Worm (Caenorhabditis elegans) whole organism, early embryonic: Measurements from ENCODE around the gene grl-11.

Experiments
- B0310.2 ChIP-seq: sonication (generic microtip); optimal IDR thresholded peaks from 2 replicates; lab custom pipeline; 2016; ENCODE audit warnings: mild to moderate bottlenecking, missing genetic modification characterization, missing compliant biosample characterization
- F13C5.2 ChIP-seq: sonication (generic microtip); optimal IDR thresholded peaks from 2 replicates; lab custom pipeline; 2017; ENCODE audit warnings: mild to moderate bottlenecking, missing genetic modification characterization, inconsistent platforms, missing compliant biosample characterization
- aly-1 ChIP-seq: sonication (generic microtip); optimal IDR thresholded peaks from 2 replicates; lab custom pipeline; 2016; ENCODE audit warnings: missing genetic modification characterization, missing compliant biosample characterization
- ama-1 ChIP-seq: fragments of 150-350 bp; optimal IDR thresholded peaks from 2 replicates; lab custom pipeline; 2014
- ceh-13 ChIP-seq: fragments of 200-800 bp; sonication (Bioruptor generic); optimal IDR thresholded peaks from 2 replicates; lab custom pipeline; 2018; ENCODE audit warnings: mild to moderate bottlenecking, missing genetic modification characterization, missing compliant biosample characterization
- ceh-36 ChIP-seq: sonication (generic microtip); optimal IDR thresholded peaks from 2 replicates; lab custom pipeline; 2016; ENCODE audit warnings: missing genetic modification characterization, inconsistent platforms, missing compliant biosample characterization
- ets-7 ChIP-seq: sonication (generic microtip); optimal IDR thresholded peaks from 2 replicates; lab custom pipeline; 2016; ENCODE audit warnings: missing genotype, missing genetic modification characterization, missing compliant biosample characterization
- flt-1 ChIP-seq: fragments of 200-800 bp; sonication (Bioruptor generic); IDR thresholded peaks from 2 replicates; pipeline ENCODE4 v1.3.6; 2022; ENCODE audit warnings: missing genetic modification characterization, missing compliant biosample characterization
- hmbx-1 ChIP-seq: sonication (generic microtip); optimal IDR thresholded peaks from 2 replicates; lab custom pipeline; 2016; ENCODE audit warnings: mild to moderate bottlenecking, missing genetic modification characterization, missing compliant biosample characterization
- hmg-4 ChIP-seq: fragments of 200-800 bp; sonication (Bioruptor generic); optimal IDR thresholded peaks from 2 replicates; lab custom pipeline; 2018; ENCODE audit warnings: mild to moderate bottlenecking, missing genetic modification characterization, missing compliant biosample characterization
- hnd-1 ChIP-seq: sonication (generic microtip); optimal IDR thresholded peaks from 2 replicates; lab custom pipeline; 2016; ENCODE audit warnings: missing genetic modification characterization, missing compliant biosample characterization
- pes-1 ChIP-seq: fragments of 200-800 bp; sonication (Bioruptor generic); IDR thresholded peaks from 2 replicates; pipeline ENCODE4 v1.3.6; 2022; ENCODE audit warnings: missing genetic modification reagents, missing genetic modification characterization, missing compliant biosample characterization
- scrt-1 ChIP-seq: fragments of 200-800 bp; sonication (Bioruptor generic); IDR thresholded peaks from 2 replicates; pipeline ENCODE4 v1.3.6; 2022; ENCODE audit warnings: missing genetic modification characterization, missing compliant biosample characterization
- sea-1 ChIP-seq: fragments of 200-800 bp; sonication (Bioruptor generic); conservative IDR thresholded peaks from 2 replicates; pipeline ENCODE4 v1.3.6; 2022; ENCODE audit warnings: missing genetic modification characterization, missing compliant biosample characterization
- tbx-11 ChIP-seq: fragments of 200-800 bp; sonication (Bioruptor generic); IDR thresholded peaks from 2 replicates; pipeline ENCODE4 v1.3.6; 2022; ENCODE audit warnings: missing genetic modification characterization, missing compliant biosample characterization
- tbx-37 ChIP-seq: fragments of 200-800 bp; sonication (Bioruptor generic); conservative IDR thresholded peaks from 2 replicates; pipeline ENCODE4 v1.3.6; 2022; ENCODE audit warnings: missing genetic modification reagents, missing genetic modification characterization, missing compliant biosample characterization
- tra-4 ChIP-seq: sonication (generic microtip); optimal IDR thresholded peaks from 2 replicates; lab custom pipeline; 2017; ENCODE audit warnings: missing genetic modification characterization, missing compliant biosample characterization

grl-11 gene

DNA sequence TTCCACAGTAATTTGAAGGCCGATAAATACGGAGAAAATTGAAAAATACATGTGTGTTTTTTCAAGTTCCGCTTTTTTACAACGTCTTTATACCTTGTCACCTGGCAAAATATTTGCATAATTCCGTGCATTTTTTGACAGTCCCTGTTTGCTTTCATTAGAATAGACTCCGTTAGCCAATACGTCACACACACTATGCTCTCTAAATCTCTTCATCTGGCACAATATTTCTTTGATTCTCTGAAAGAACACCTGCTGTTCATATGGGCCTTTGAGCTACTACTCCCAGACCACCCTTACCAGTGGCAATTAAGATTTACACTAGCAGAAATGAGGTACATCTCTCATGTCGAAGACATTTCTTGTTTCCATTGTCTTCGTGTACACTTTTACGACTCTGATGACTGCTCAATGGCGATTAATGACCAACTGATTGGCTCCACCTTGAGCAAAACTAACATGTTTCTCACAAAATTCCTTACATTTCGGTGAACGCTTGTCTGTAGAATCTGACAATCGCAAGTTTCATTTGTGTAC, at the start of gene grl-11:
Gene grl-11 (minus strand): TSS at position 51 of the 537 bp plus-strand sequence.
- no peak for TF ChIP-seq B0310.2 (tag; lab: Kevin White, UChicago)
- TF ChIP-seq ceh-13 (GFP tag; lab: Kevin White, UChicago), result no peak
- no peak for TF ChIP-seq tbx-11
- no peak for TF ChIP-seq tra-4
- TF ChIP-seq ets-7 (tag; lab: Kevin White, UChicago), result no peak
- TF ChIP-seq ama-1 (lab: Kevin White, UChicago), result no peak
- no peak for TF ChIP-seq hnd-1 (tag; lab: Kevin White, UChicago)
- TF ChIP-seq hmbx-1 (tag; lab: Kevin White, UChicago), result no peak
- TF ChIP-seq sea-1, result no peak
- no peak for TF ChIP-seq scrt-1 (GFP tag; lab: Robert Waterston, UW)
- TF ChIP-seq aly-1, result no peak
- TF ChIP-seq tbx-37 (GFP tag; lab: Robert Waterston, UW), result no peak
- TF ChIP-seq pes-1 (GFP tag; lab: Robert Waterston, UW), result no peak
- no peak for TF ChIP-seq flt-1
- TF ChIP-seq hmg-4 (GFP tag; lab: Kevin White, UChicago), result no peak
- no peak for TF ChIP-seq F13C5.2 (tag; lab: Kevin White, UChicago)

DNA sequence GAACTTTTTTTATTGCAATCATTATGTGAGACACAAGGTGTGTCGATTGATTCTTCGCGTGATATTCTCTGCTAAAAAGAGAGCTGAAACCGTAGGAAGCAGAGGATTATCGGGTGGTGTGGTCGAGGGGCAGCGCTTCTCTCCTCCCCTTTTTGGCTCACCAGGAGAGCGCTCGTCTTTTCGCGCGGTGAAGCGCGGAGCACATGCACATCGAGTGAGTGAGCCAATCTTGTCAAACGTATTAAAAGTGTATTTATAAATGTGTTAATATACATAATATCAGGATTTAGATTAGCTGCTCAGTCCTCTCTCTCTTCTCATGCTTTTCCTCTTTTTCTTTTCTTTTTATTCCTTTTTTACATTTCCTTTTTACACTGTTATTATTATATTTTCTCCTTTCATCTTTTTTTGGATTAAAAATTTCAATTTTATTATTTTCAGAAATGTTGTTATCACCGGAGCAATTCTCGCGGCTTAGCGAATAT, 44.5 kb upstream of the grl-11 start, which contains the start of gene dgk-3:
Gene dgk-3 (plus strand): TSS at position 435 of the 485 bp plus-strand sequence.
- no peak for TF ChIP-seq B0310.2 (tag; lab: Kevin White, UChicago)
- TF ChIP-seq sea-1, result no peak
- no peak for TF ChIP-seq ceh-36 (tag; lab: Kevin White, UChicago)
- TF ChIP-seq ceh-13 (GFP tag; lab: Kevin White, UChicago), result no peak
- TF ChIP-seq hnd-1 (tag; lab: Kevin White, UChicago), result no peak
- no peak for TF ChIP-seq pes-1 (GFP tag; lab: Robert Waterston, UW)
- no peak for TF ChIP-seq tbx-37 (GFP tag; lab: Robert Waterston, UW)
- no peak for TF ChIP-seq tra-4
- TF ChIP-seq ama-1 (lab: Kevin White, UChicago), result no peak
- TF ChIP-seq ets-7 (tag; lab: Kevin White, UChicago), result no peak
- no peak for TF ChIP-seq flt-1
- TF ChIP-seq F13C5.2 (tag; lab: Kevin White, UChicago), result no peak

DNA sequence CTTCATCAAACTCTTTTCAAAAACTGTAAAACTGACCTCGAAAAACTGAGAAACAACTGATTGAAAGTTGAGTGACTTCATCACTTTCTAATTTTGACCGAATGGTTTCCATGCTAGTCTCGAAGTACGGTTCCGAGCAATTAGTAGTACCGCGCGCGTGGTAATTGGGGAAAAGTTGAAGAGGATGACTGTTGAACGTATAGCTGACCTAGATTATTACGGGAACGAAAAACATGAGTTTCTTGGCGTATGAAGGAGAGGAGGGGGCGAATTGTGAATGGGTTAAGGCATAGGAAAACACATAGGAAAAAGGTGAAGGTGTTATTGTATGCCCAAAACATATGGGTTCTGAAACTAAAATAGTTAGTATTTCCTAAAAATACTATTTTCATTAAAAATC, 43.4 kb upstream of the grl-11 start, which contains the start of gene ptr-9:
Gene ptr-9 (minus strand): TSS at position 101 of the 400 bp plus-strand sequence.
- no peak for TF ChIP-seq B0310.2 (tag; lab: Kevin White, UChicago)
- no peak for TF ChIP-seq ceh-13 (GFP tag; lab: Kevin White, UChicago)
- no peak for TF ChIP-seq ets-7 (tag; lab: Kevin White, UChicago)
- no peak for TF ChIP-seq tra-4
- no peak for TF ChIP-seq sea-1
- no peak for TF ChIP-seq ama-1 (lab: Kevin White, UChicago)
- no peak for TF ChIP-seq scrt-1 (GFP tag; lab: Robert Waterston, UW)
- no peak for TF ChIP-seq F13C5.2 (tag; lab: Kevin White, UChicago)
- no peak for TF ChIP-seq hnd-1 (tag; lab: Kevin White, UChicago)
- no peak for TF ChIP-seq ceh-36 (tag; lab: Kevin White, UChicago)
- TF ChIP-seq aly-1, result no peak
- TF ChIP-seq flt-1, result no peak
- no peak for TF ChIP-seq hmg-4 (GFP tag; lab: Kevin White, UChicago)
- TF ChIP-seq pes-1 (GFP tag; lab: Robert Waterston, UW), result no peak
- no peak for TF ChIP-seq tbx-37 (GFP tag; lab: Robert Waterston, UW)
- TF ChIP-seq tbx-11, result no peak

DNA sequence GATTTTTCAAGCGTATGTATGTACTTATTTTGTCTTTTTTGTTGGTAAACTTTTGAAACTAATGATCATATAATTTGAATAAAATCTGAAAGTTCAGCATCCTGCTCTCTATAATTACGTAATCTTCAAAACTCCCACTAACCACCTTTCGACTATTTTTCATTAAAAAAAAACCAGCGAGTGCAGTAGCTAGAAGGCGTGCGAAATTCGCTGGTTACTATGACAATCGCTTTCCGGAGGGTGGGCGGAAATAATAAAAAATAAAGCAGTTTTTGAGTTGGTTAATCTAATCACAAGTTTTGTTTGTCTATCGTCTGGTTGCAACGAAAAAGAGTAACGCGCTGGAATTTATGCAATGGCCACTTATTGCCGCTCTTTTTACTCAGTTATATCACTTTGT, 36.6 kb upstream of the grl-11 start, which contains the start of gene irld-34:
Gene irld-34 (plus strand): TSS at position 301 of the 400 bp plus-strand sequence.
- no peak for TF ChIP-seq ceh-13 (GFP tag; lab: Kevin White, UChicago)
- TF ChIP-seq hmbx-1 (tag; lab: Kevin White, UChicago), result no peak
- no peak for TF ChIP-seq tbx-11
- TF ChIP-seq B0310.2 (tag; lab: Kevin White, UChicago), result no peak

DNA sequence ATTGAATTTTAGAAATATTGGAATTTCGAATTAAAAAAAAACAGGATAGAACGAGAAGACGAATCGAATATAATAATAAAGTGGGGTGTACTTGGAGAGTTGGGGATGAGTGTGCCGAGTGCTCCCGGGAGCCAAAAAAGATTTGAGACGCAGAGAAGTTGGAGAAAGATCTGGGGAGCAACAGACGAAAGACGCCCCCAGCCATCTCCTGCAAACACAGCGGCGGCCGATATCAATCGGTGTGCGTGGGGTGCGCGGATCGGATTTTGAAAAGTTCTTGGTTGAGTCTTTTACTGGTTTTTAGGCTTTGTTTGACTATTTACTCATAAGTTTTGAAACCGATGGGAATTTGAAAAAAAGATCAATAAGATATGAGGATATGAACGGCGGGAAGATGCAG, 35.6 kb upstream of the grl-11 start, which contains the start of gene nhl-1:
Gene nhl-1 (minus strand): TSS at position 101 of the 400 bp plus-strand sequence.
- TF ChIP-seq ets-7 (tag; lab: Kevin White, UChicago) (no peak), aly-1 (no peak), hnd-1 (tag; lab: Kevin White, UChicago) (no peak), scrt-1 (GFP tag; lab: Robert Waterston, UW) (no peak), ceh-36 (tag; lab: Kevin White, UChicago) (no peak), tbx-11 (no peak), tbx-37 (GFP tag; lab: Robert Waterston, UW) (no peak), hmbx-1 (tag; lab: Kevin White, UChicago) (no peak), B0310.2 (tag; lab: Kevin White, UChicago) (no peak), ceh-13 (GFP tag; lab: Kevin White, UChicago) (no peak)

DNA sequence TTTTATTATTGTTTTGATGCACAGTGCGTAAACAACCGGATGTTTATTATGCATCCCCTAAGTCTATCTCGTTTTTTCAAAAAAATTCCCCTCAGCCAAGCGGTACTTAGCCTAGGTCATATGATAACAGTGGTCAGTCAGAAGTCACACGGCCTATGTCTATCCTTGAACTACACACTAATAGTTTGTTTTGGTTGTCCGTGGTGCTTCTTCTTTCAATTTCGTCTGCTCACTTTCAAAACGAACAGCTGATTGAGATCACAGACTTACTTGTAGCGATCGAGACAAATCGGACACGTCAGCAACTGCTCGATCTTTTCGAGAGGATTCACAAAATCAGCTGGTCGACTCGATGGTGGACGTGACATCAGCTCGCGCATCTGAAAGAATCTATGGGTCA, 34.8 kb upstream of the grl-11 start:
- no peak for TF ChIP-seq hmg-4 (GFP tag; lab: Kevin White, UChicago)
- no peak for TF ChIP-seq ets-7 (tag; lab: Kevin White, UChicago)
- TF ChIP-seq sea-1, result no peak
- no peak for TF ChIP-seq tra-4
- TF ChIP-seq flt-1, result no peak
- TF ChIP-seq scrt-1 (GFP tag; lab: Robert Waterston, UW), result no peak
- TF ChIP-seq ceh-13 (GFP tag; lab: Kevin White, UChicago), result no peak
- TF ChIP-seq F13C5.2 (tag; lab: Kevin White, UChicago), result no peak
- no peak for TF ChIP-seq ceh-36 (tag; lab: Kevin White, UChicago)
- TF ChIP-seq pes-1 (GFP tag; lab: Robert Waterston, UW), result no peak
- TF ChIP-seq hmbx-1 (tag; lab: Kevin White, UChicago), result no peak
- TF ChIP-seq B0310.2 (tag; lab: Kevin White, UChicago), result no peak
- no peak for TF ChIP-seq tbx-11
- no peak for TF ChIP-seq tbx-37 (GFP tag; lab: Robert Waterston, UW)
- no peak for TF ChIP-seq hnd-1 (tag; lab: Kevin White, UChicago)
- TF ChIP-seq aly-1, result no peak
- TF ChIP-seq ama-1 (lab: Kevin White, UChicago), result no peak

DNA sequence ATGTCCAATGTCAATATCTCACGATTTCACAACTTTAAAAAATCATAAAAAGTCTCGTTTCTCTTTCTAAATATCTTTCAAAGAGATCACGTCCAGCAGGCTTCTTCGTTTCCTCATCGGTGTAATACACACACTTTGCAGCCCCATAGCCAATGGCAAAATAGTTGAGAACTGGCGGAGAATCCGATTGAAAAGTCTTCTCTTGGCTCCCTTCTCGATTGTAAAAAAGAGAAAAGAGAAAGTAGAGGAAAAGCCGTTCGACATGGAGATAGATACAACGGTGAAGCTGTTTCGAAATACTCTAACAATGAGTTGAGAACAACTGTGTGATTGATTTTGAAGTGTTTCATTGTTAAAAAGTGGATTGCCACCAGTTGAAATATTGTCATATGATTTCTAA, 33.6 kb upstream of the grl-11 start:
- TF ChIP-seq sea-1, result no peak
- no peak for TF ChIP-seq aly-1
- TF ChIP-seq ceh-13 (GFP tag; lab: Kevin White, UChicago), result no peak
- TF ChIP-seq tbx-11, result no peak
- TF ChIP-seq hnd-1 (tag; lab: Kevin White, UChicago), result no peak
- TF ChIP-seq B0310.2 (tag; lab: Kevin White, UChicago), result no peak
- TF ChIP-seq F13C5.2 (tag; lab: Kevin White, UChicago), result no peak
- TF ChIP-seq hmg-4 (GFP tag; lab: Kevin White, UChicago), result no peak
- no peak for TF ChIP-seq tra-4
- no peak for TF ChIP-seq scrt-1 (GFP tag; lab: Robert Waterston, UW)
- TF ChIP-seq ama-1 (lab: Kevin White, UChicago), result no peak
- TF ChIP-seq flt-1, result no peak
- no peak for TF ChIP-seq hmbx-1 (tag; lab: Kevin White, UChicago)
